Worm (Caenorhabditis elegans) whole organism, mixed stage, embryonic: ENCODE measurements around the gene M28.8.

Experiments
- M03D4.4 ChIP-seq: sonication (generic microtip); optimal IDR thresholded peaks from 2 replicates; lab custom pipeline; 2017; ENCODE audit warnings: mild to moderate bottlenecking, missing genetic modification characterization, missing compliant biosample characterization
- ceh-43 ChIP-seq: fragments of 200-800 bp; sonication (Bioruptor generic); optimal IDR thresholded peaks from 2 replicates; lab custom pipeline; 2018; ENCODE audit warnings: mild to moderate bottlenecking, missing genetic modification characterization, moderate library complexity, missing compliant biosample characterization
- ces-1 ChIP-seq: fragments of 150-350 bp; optimal IDR thresholded peaks from 2 replicates; lab custom pipeline; 2014; ENCODE audit warnings: missing biosample characterization, missing genetic modification reagents, missing genetic modification characterization
- cnd-1 ChIP-seq: fragments of 200-800 bp; sonication (Bioruptor generic); optimal IDR thresholded peaks from 2 replicates; lab custom pipeline; 2018; ENCODE audit warnings: mild to moderate bottlenecking, missing genetic modification characterization, missing compliant biosample characterization
- drap-1 ChIP-seq: fragments of 200-800 bp; sonication (Bioruptor generic); optimal IDR thresholded peaks from 3 replicates; lab custom pipeline; 2018; ENCODE audit warnings: mild to moderate bottlenecking, missing genetic modification characterization, missing compliant biosample characterization
- elt-3 ChIP-seq: fragments of 150-350 bp; optimal IDR thresholded peaks from 2 replicates; lab custom pipeline; 2014; ENCODE audit warnings: missing biosample characterization, missing genetic modification characterization
- flh-1 ChIP-seq: fragments of 200-800 bp; sonication (Bioruptor generic); optimal IDR thresholded peaks from 2 replicates; lab custom pipeline; 2018; ENCODE audit warnings: mild to moderate bottlenecking, missing genetic modification characterization, moderate library complexity, missing compliant biosample characterization
- ham-2 ChIP-seq: fragments of 200-800 bp; sonication (Bioruptor generic); optimal IDR thresholded peaks from 2 replicates; lab custom pipeline; 2018; ENCODE audit warnings: mild to moderate bottlenecking, missing genetic modification characterization, missing compliant biosample characterization
- hlh-1 ChIP-seq: fragments of 150-350 bp; optimal IDR thresholded peaks from 2 replicates; lab custom pipeline; 2014; ENCODE audit warnings: missing biosample characterization, missing genetic modification reagents, missing genetic modification characterization
- lin-13 ChIP-seq: fragments of 150-350 bp; optimal IDR thresholded peaks from 2 replicates; lab custom pipeline; 2014; ENCODE audit warnings: missing biosample characterization, missing genetic modification characterization
- lin-32 ChIP-seq: fragments of 200-800 bp; sonication (Bioruptor generic); optimal IDR thresholded peaks from 2 replicates; lab custom pipeline; 2018; ENCODE audit warnings: mild to moderate bottlenecking, missing genetic modification characterization, missing compliant biosample characterization
- mls-2 ChIP-seq: sonication (generic microtip); optimal IDR thresholded peaks from 2 replicates; lab custom pipeline; 2016; ENCODE audit warnings: mild to moderate bottlenecking, missing genetic modification characterization, moderate library complexity, missing compliant biosample characterization
- nhr-12 ChIP-seq: fragments of 150-350 bp; optimal IDR thresholded peaks from 2 replicates; lab custom pipeline; 2014; ENCODE audit warnings: missing biosample characterization, missing genetic modification characterization
- nhr-2 ChIP-seq: fragments of 150-350 bp; optimal IDR thresholded peaks from 2 replicates; lab custom pipeline; 2014; ENCODE audit warnings: missing biosample characterization, missing genetic modification characterization
- nhr-237 ChIP-seq: fragments of 150-350 bp; optimal IDR thresholded peaks from 2 replicates; lab custom pipeline; 2014; ENCODE audit warnings: missing biosample characterization, missing genetic modification characterization
- nhr-28 ChIP-seq: fragments of 150-350 bp; optimal IDR thresholded peaks from 2 replicates; lab custom pipeline; 2014; ENCODE audit warnings: missing biosample characterization, missing genetic modification characterization
- nhr-76 ChIP-seq: sonication (generic microtip); optimal IDR thresholded peaks from 2 replicates; lab custom pipeline; 2017; ENCODE audit warnings: missing biosample characterization, missing genetic modification characterization
- pha-4 ChIP-seq: fragments of 150-350 bp; optimal IDR thresholded peaks from 2 replicates; lab custom pipeline; 2018; ENCODE audit warnings: missing biosample characterization, missing genetic modification reagents, missing genetic modification characterization
- tbx-8 ChIP-seq: fragments of 200-800 bp; sonication (Bioruptor generic); optimal IDR thresholded peaks from 2 replicates; lab custom pipeline; 2018; ENCODE audit warnings: mild to moderate bottlenecking, missing genetic modification characterization, moderate library complexity, missing compliant biosample characterization
- unc-120 ChIP-seq: sonication (generic microtip); optimal IDR thresholded peaks from 2 replicates; lab custom pipeline; 2017; ENCODE audit warnings: missing genetic modification characterization, missing compliant biosample characterization; ENCODE audit not compliant: poor library complexity, severe bottlenecking
- unc-39 ChIP-seq: fragments of 150-350 bp; optimal IDR thresholded peaks from 2 replicates; lab custom pipeline; 2014; ENCODE audit warnings: missing biosample characterization, missing genetic modification characterization
- zip-8 ChIP-seq: fragments of 150-350 bp; optimal IDR thresholded peaks from 2 replicates; lab custom pipeline; 2014; ENCODE audit warnings: missing biosample characterization, missing genetic modification characterization
- ztf-11 ChIP-seq: fragments of 150-350 bp; optimal IDR thresholded peaks from 2 replicates; lab custom pipeline; 2014; ENCODE audit warnings: missing biosample characterization, missing genetic modification characterization

M28.8 gene

DNA sequence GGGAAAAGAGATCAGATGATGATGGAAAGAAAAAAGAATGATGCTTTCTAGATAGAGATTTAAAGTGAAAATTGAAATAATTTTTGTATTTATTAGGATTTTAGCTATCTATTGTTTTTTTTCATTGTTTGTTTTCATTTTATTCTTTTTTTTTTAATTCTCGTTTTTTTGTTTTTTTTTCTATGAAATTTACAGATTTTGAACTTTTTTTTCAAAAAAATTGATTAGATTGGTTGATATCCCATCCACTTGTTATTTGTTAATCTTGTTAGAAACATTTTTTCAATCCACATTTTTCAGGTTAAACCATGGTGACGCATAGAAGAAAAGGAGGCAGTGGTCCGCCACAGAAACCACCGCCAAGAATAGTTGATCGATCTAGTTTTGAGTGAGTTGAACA lies 44.0 kb upstream of the M28.8 start, which contains the start of gene algn-9:
TSS of gene algn-9 (plus strand) at position 301 of the 400 bp plus-strand sequence.
- no peak for TF ChIP-seq nhr-76 (tag; lab: Kevin White, UChicago)
- TF ChIP-seq ham-2 = no peak

DNA sequence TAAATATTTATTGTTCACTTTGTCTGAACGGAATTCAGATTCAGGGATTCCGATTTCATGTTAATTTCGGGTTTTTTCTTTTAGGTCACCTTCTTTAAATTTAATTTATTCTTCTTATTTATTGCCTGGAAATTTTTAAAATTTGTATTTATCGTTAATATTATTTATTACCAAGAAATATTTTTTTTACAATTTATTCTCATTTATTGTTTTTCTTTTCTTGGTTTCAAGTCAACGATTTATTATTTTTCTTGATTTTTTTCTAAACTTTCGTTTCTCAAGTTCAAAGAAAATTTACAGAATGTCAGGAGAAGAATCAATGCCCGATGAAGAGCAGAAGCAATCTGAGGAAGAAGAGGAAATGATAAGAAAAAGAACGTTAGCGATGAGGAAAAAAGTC lies 40.3 kb upstream of the M28.8 start, which contains the start of gene crn-3:
TSS of gene crn-3 (plus strand) at position 301 of the 400 bp plus-strand sequence.
- TF ChIP-seq ceh-43 (GFP tag; lab: Kevin White, UChicago) (no peak), hlh-1 (no peak), nhr-237 (tag; lab: Kevin White, UChicago) (no peak), elt-3 (no peak), mls-2 (tag; lab: Kevin White, UChicago) (no peak), pha-4 (tag; lab: Kevin White, UChicago) (no peak), nhr-76 (tag; lab: Kevin White, UChicago) (no peak)

- TF ChIP-seq M03D4.4 = no peak
- TF ChIP-seq ces-1 (GFP tag; lab: Kevin White, UChicago) = no peak
- TF ChIP-seq flh-1 = no peak
- no peak for TF ChIP-seq nhr-2 (tag; lab: Kevin White, UChicago)
- no peak for TF ChIP-seq ztf-11 (tag; lab: Kevin White, UChicago)
- no peak for TF ChIP-seq unc-39 (tag; lab: Kevin White, UChicago)
- TF ChIP-seq, all 35 proteins: peak for 0
Observed at ce11 chrII:10592452-10592851, 35.6 kb upstream of the M28.8 start, which contains the start of gene crn-5. Gene crn-5, plus strand, starts transcription at chrII:10592752.

- TF ChIP-seq tbx-8 (GFP tag; lab: Kevin White, UChicago) = no peak
- peak; percentile 94 for TF ChIP-seq zip-8 (tag; lab: Kevin White, UChicago)
Observed at ce11 chrII:10594312-10594711, 33.8 kb upstream of the M28.8 start.

ce11 chrII:10594758-10595157 lies 33.3 kb upstream of the M28.8 start, which contains the start of gene C14A4.6:
Gene C14A4.6, minus strand, starts transcription at chrII:10594776.
- no peak for TF ChIP-seq cnd-1 (tag; lab: Kevin White, UChicago)
- TF ChIP-seq zip-8 (tag; lab: Kevin White, UChicago) = no peak
- TF ChIP-seq flh-1 = no peak
- no peak for TF ChIP-seq pha-4 (tag; lab: Kevin White, UChicago)
- TF ChIP-seq unc-39 (tag; lab: Kevin White, UChicago) = no peak

DNA sequence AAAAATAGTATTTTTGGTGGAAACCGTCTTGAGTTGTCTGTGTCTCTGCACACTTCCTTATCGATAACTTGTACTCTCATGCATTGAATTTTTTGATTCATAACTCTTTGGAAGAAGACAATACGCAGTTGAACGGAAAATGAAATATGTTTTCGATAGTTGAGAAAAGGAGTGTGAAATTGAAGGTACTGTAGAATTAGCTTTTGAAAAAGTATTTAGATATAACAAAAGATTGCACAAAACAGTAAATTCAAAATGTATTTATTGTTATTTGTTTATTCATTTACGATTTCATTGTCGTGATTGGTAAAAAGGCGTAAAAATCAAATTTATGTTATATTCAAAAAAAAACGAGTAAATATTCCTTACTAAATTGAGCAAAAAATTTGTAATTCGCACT lies 31.6 kb upstream of the M28.8 start, which contains the start of gene C14A4.7:
TSS of gene C14A4.7 (minus strand) at position 101 of the 400 bp plus-strand sequence.
- TF ChIP-seq ztf-11 (tag; lab: Kevin White, UChicago) (no peak), nhr-237 (tag; lab: Kevin White, UChicago) (no peak), tbx-8 (GFP tag; lab: Kevin White, UChicago) (no peak), ham-2 (no peak), elt-3 (no peak), drap-1 (GFP tag; lab: Kevin White, UChicago) (no peak), nhr-12 (tag; lab: Kevin White, UChicago) (no peak), lin-32 (GFP tag; lab: Kevin White, UChicago) (no peak), mls-2 (tag; lab: Kevin White, UChicago) (no peak), cnd-1 (tag; lab: Kevin White, UChicago) (no peak)
- TF ChIP-seq, all 35 proteins: peak for 0

ce11 chrII:10598039-10598438 lies 30.0 kb upstream of the M28.8 start, which contains the start of gene C14A4.8:
Gene C14A4.8, minus strand, starts transcription at chrII:10598139.
- TF ChIP-seq elt-3 (no peak), M03D4.4 (no peak), lin-13 (no peak), unc-39 (tag; lab: Kevin White, UChicago) (no peak), nhr-28 (tag; lab: Kevin White, UChicago) (no peak), hlh-1 (no peak), mls-2 (tag; lab: Kevin White, UChicago) (no peak), flh-1 (no peak), nhr-2 (tag; lab: Kevin White, UChicago) (no peak), zip-8 (tag; lab: Kevin White, UChicago) (no peak)
- TF ChIP-seq, all 35 proteins: peak for 0

DNA sequence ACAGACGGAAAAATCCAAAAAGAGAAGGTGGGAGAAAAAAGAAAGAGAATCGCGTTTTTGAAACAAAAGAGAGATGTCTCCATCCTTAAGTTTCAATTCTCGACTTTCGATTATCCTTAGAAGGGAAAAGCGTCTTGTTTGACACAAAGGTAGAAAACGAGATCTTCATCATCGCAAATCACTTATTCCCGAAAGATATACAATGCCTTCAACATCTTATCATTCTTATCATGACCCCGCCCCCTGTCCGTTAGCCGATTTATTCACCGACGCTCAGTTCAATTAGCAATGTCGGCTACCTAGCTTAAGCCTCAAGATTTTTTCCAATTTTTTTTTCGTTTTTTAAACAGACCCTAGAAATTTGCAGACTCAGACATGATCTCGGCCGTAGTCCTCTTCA lies 29.1 kb upstream of the M28.8 start, which contains the start of gene C14A4.9:
TSS of gene C14A4.9 (plus strand) at position 368 of the 400 bp plus-strand sequence.
- TF ChIP-seq nhr-2 (tag; lab: Kevin White, UChicago) (no peak), nhr-76 (tag; lab: Kevin White, UChicago) (no peak), elt-3 (peak; percentile 79), unc-120 (tag; lab: Kevin White, UChicago) (no peak)
- TF ChIP-seq, all 35 proteins: peak for 1
